Fruit fly (Drosophila melanogaster) whole organism, embryonic: ENCODE results near the gene CG43062.

ENCODE experiments used
- BtbVII ChIP-seq: fragments of 200-800 bp; sonication (Bioruptor generic); optimal IDR thresholded peaks from 3 replicates; lab custom pipeline; 2017; ENCODE audit warnings: missing biosample characterization, mild to moderate bottlenecking, missing genetic modification characterization
- CG10543 ChIP-seq: fragments of 200-800 bp; sonication (Bioruptor generic); optimal IDR thresholded peaks from 3 replicates; lab custom pipeline; 2017; ENCODE audit warnings: missing biosample characterization, mild to moderate bottlenecking, missing genetic modification characterization, moderate library complexity
- CG11085 ChIP-seq: fragments of 200-800 bp; sonication (Bioruptor generic); IDR thresholded peaks from 2 replicates; pipeline ENCODE4 v1.3.6; 2022; ENCODE audit warnings: missing biosample characterization, missing genetic modification characterization
- CG11560 ChIP-seq: fragments of 200-800 bp; sonication (Bioruptor generic); IDR thresholded peaks from 3 replicates; pipeline ENCODE4 v1.3.6; 2022; ENCODE audit warnings: missing biosample characterization, missing genetic modification characterization
- CG13123 ChIP-seq: fragments of 200-800 bp; sonication (Bioruptor generic); optimal IDR thresholded peaks from 2 replicates; lab custom pipeline; 2016; ENCODE audit warnings: missing biosample characterization, missing genetic modification characterization
- CG13624 ChIP-seq: fragments of 200-800 bp; sonication (Bioruptor generic); optimal IDR thresholded peaks from 2 replicates; lab custom pipeline; 2016; ENCODE audit warnings: missing biosample characterization, missing genetic modification characterization
- CG15073 ChIP-seq: fragments of 200-800 bp; sonication (Bioruptor generic); optimal IDR thresholded peaks from 2 replicates; lab custom pipeline; 2016; ENCODE audit warnings: missing biosample characterization, missing genetic modification characterization
- CG15696 ChIP-seq: fragments of 200-800 bp; sonication (Bioruptor generic); optimal IDR thresholded peaks from 2 replicates; lab custom pipeline; 2019; ENCODE audit warnings: missing biosample characterization, mild to moderate bottlenecking, missing genetic modification characterization, moderate library complexity
- CG17912 ChIP-seq: fragments of 200-800 bp; sonication (Bioruptor generic); optimal IDR thresholded peaks from 2 replicates; lab custom pipeline; 2018; ENCODE audit warnings: missing biosample characterization, mild to moderate bottlenecking, missing genetic modification characterization
- CG18619 ChIP-seq: fragments of 200-800 bp; sonication (Bioruptor generic); optimal IDR thresholded peaks from 3 replicates; lab custom pipeline; 2017; ENCODE audit warnings: missing biosample characterization, mild to moderate bottlenecking, missing genetic modification characterization
- CG2875 ChIP-seq: fragments of 200-800 bp; sonication (Bioruptor generic); optimal IDR thresholded peaks from 2 replicates; lab custom pipeline; 2017; ENCODE audit warnings: missing biosample characterization, mild to moderate bottlenecking, missing genetic modification characterization, missing genetic modification reagents
- CG31365 ChIP-seq: fragments of 200-800 bp; sonication (Bioruptor generic); optimal IDR thresholded peaks from 2 replicates; lab custom pipeline; 2018; ENCODE audit warnings: missing biosample characterization, mild to moderate bottlenecking, missing genetic modification characterization
- CG34422 ChIP-seq: fragments of 200-800 bp; sonication (Bioruptor generic); IDR thresholded peaks from 3 replicates; pipeline ENCODE4 v1.3.6; 2022; ENCODE audit warnings: missing biosample characterization, missing genetic modification characterization
- CG6791 ChIP-seq: fragments of 200-800 bp; sonication (Bioruptor generic); IDR thresholded peaks from 3 replicates; pipeline ENCODE4 v1.3.6; 2022; ENCODE audit warnings: missing biosample characterization, missing genetic modification characterization; ENCODE audit not compliant: partially characterized antibody
- CG9437 ChIP-seq: fragments of 200-800 bp; sonication (Bioruptor generic); optimal IDR thresholded peaks from 2 replicates; lab custom pipeline; 2018; ENCODE audit warnings: missing biosample characterization, mild to moderate bottlenecking, missing genetic modification characterization
- CG9817 ChIP-seq: fragments of 200-800 bp; sonication (Bioruptor generic); optimal IDR thresholded peaks from 2 replicates; lab custom pipeline; 2018; ENCODE audit warnings: missing biosample characterization, mild to moderate bottlenecking, missing genetic modification characterization, moderate library complexity
- CTCF ChIP-seq: fragments of 200-800 bp; sonication (Bioruptor generic); optimal IDR thresholded peaks from 2 replicates; lab custom pipeline; 2017; ENCODE audit warnings: missing biosample characterization, mild to moderate bottlenecking, missing genetic modification characterization, moderate library complexity
- D19A ChIP-seq: fragments of 200-800 bp; optimal IDR thresholded peaks from 3 replicates; lab custom pipeline; 2019; ENCODE audit warnings: missing biosample characterization, mild to moderate bottlenecking, missing genetic modification characterization, moderate library complexity
- Dad ChIP-seq: fragments of 200-800 bp; sonication (Bioruptor generic); optimal IDR thresholded peaks from 3 replicates; lab custom pipeline; 2016; ENCODE audit warnings: missing biosample characterization, missing genetic modification characterization
- Dbx ChIP-seq: fragments of 200-800 bp; sonication (Bioruptor generic); IDR thresholded peaks from 3 replicates; pipeline ENCODE4 v1.3.6; 2022; ENCODE audit warnings: missing biosample characterization, missing genetic modification characterization
- E2f1 ChIP-seq: fragments of 200-800 bp; sonication (Bioruptor generic); IDR thresholded peaks from 2 replicates; pipeline ENCODE4 v1.3.6; 2022; ENCODE audit warnings: missing biosample characterization, missing genetic modification characterization
- Fer3 ChIP-seq: fragments of 200-800 bp; sonication (Bioruptor generic); optimal IDR thresholded peaks from 2 replicates; lab custom pipeline; 2018; ENCODE audit warnings: missing biosample characterization, mild to moderate bottlenecking, missing genetic modification characterization, moderate library complexity
- NC2β ChIP-seq: fragments of 200-800 bp; sonication (Bioruptor generic); optimal IDR thresholded peaks from 2 replicates; lab custom pipeline; 2016; ENCODE audit warnings: missing biosample characterization, missing genetic modification characterization
- Six4 ChIP-seq: fragments of 200-800 bp; sonication (Bioruptor generic); optimal IDR thresholded peaks from 2 replicates; lab custom pipeline; 2016; ENCODE audit warnings: missing biosample characterization, missing genetic modification characterization
- Sox100B ChIP-seq: fragments of 200-800 bp; sonication (Bioruptor generic); optimal IDR thresholded peaks from 3 replicates; lab custom pipeline; 2018; ENCODE audit warnings: missing biosample characterization, mild to moderate bottlenecking, missing genetic modification characterization
- Sry-δ ChIP-seq: fragments of 200-800 bp; sonication (Bioruptor generic); optimal IDR thresholded peaks from 2 replicates; lab custom pipeline; 2016; ENCODE audit warnings: missing biosample characterization, missing genetic modification characterization
- Tbp ChIP-seq: fragments of >200 bp; optimal IDR thresholded peaks from 2 replicates; lab custom pipeline; 2018; ENCODE audit warnings: missing biosample characterization, missing genetic modification characterization
- Xrp1 ChIP-seq: fragments of 200-800 bp; sonication (Bioruptor generic); IDR thresholded peaks from 2 replicates; pipeline ENCODE4 v1.3.6; 2022; ENCODE audit warnings: missing biosample characterization, missing genetic modification characterization
- ap ChIP-seq: fragments of 200-800 bp; sonication (Bioruptor generic); IDR thresholded peaks from 2 replicates; pipeline ENCODE4 v1.3.6; 2022; ENCODE audit warnings: missing biosample characterization, missing genetic modification characterization
- ash1 ChIP-seq: fragments of 200-800 bp; sonication (Bioruptor generic); optimal IDR thresholded peaks from 2 replicates; lab custom pipeline; 2018; ENCODE audit warnings: missing biosample characterization, mild to moderate bottlenecking, missing genetic modification characterization
- danr ChIP-seq: fragments of 200-800 bp; sonication (Bioruptor generic); IDR thresholded peaks from 2 replicates; pipeline ENCODE4 v1.3.6; 2022; ENCODE audit warnings: missing biosample characterization, missing genetic modification characterization
- emc ChIP-seq: fragments of 200-800 bp; sonication (Bioruptor generic); optimal IDR thresholded peaks from 2 replicates; lab custom pipeline; 2016; ENCODE audit warnings: missing biosample characterization, missing genetic modification characterization
- eve ChIP-seq, 2 experiments: fragments of >200 bp; optimal IDR thresholded peaks; 2 replicates each; lab custom pipeline; 2017; ENCODE audit warnings: missing biosample characterization in 2 of 2, missing genetic modification characterization in 2 of 2
- fd96Cb ChIP-seq: fragments of 200-800 bp; sonication (Bioruptor generic); optimal IDR thresholded peaks from 2 replicates; lab custom pipeline; 2018; ENCODE audit warnings: missing biosample characterization, mild to moderate bottlenecking, missing genetic modification characterization, moderate library complexity
- fru ChIP-seq: fragments of >200 bp; optimal IDR thresholded peaks from 2 replicates; lab custom pipeline; 2017
- kni ChIP-seq: fragments of 200-800 bp; sonication (Bioruptor generic); optimal IDR thresholded peaks from 3 replicates; lab custom pipeline; 2017; ENCODE audit warnings: mild to moderate bottlenecking, missing biosample characterization, missing genetic modification reagents, missing genetic modification characterization
- knrl ChIP-seq: fragments of 200-800 bp; sonication (Bioruptor generic); IDR thresholded peaks from 3 replicates; pipeline ENCODE4 v1.3.6; 2022; ENCODE audit warnings: missing biosample characterization, missing genetic modification characterization; ENCODE audit not compliant: partially characterized antibody
- nerfin-2 ChIP-seq: fragments of 200-800 bp; sonication (Bioruptor generic); IDR thresholded peaks from 2 replicates; pipeline ENCODE4 v1.3.6; 2022; ENCODE audit warnings: missing biosample characterization, missing genetic modification characterization; ENCODE audit not compliant: partially characterized antibody
- pb ChIP-seq: fragments of 200-800 bp; sonication (Bioruptor generic); optimal IDR thresholded peaks from 3 replicates; lab custom pipeline; 2016; ENCODE audit warnings: missing biosample characterization, missing genetic modification characterization
- pzg ChIP-seq: fragments of 200-800 bp; sonication (Bioruptor generic); optimal IDR thresholded peaks from 3 replicates; lab custom pipeline; 2018; ENCODE audit warnings: missing biosample characterization, mild to moderate bottlenecking, missing genetic modification characterization, moderate library complexity
- row ChIP-seq: fragments of 200-800 bp; sonication (Bioruptor generic); IDR thresholded peaks from 3 replicates; pipeline ENCODE4 v1.3.6; 2022; ENCODE audit warnings: missing biosample characterization, missing genetic modification characterization
- run ChIP-seq: fragments of 200-800 bp; sonication (Bioruptor generic); optimal IDR thresholded peaks from 3 replicates; lab custom pipeline; 2018; ENCODE audit warnings: missing biosample characterization, mild to moderate bottlenecking, missing genetic modification characterization
- salm ChIP-seq: fragments of 200-800 bp; sonication (Bioruptor generic); optimal IDR thresholded peaks from 2 replicates; lab custom pipeline; 2018; ENCODE audit warnings: missing biosample characterization, mild to moderate bottlenecking, missing genetic modification characterization
- sens ChIP-seq: fragments of 200-800 bp; sonication (Bioruptor generic); peaks from one replicate; lab custom pipeline; 2016; ENCODE audit warnings: missing biosample characterization, missing genetic modification characterization
- so ChIP-seq: fragments of 200-800 bp; sonication (Bioruptor generic); IDR thresholded peaks from 3 replicates; pipeline ENCODE4 v1.3.6; 2022; ENCODE audit warnings: missing biosample characterization, missing genetic modification characterization
- stwl ChIP-seq: fragments of 200-800 bp; sonication (Bioruptor generic); optimal IDR thresholded peaks from 3 replicates; lab custom pipeline; 2018; ENCODE audit warnings: missing biosample characterization, mild to moderate bottlenecking, missing genetic modification characterization, moderate library complexity
- tup ChIP-seq: fragments of 200-800 bp; sonication (Bioruptor generic); optimal IDR thresholded peaks from 2 replicates; lab custom pipeline; 2016; ENCODE audit warnings: missing biosample characterization, mild to moderate bottlenecking, missing genetic modification characterization, moderate library complexity
- twi ChIP-seq: fragments of 200-800 bp; optimal IDR thresholded peaks from 2 replicates; lab custom pipeline; 2019; ENCODE audit warnings: missing biosample characterization, mild to moderate bottlenecking, missing genetic modification characterization, moderate library complexity
- vfl ChIP-seq: fragments of 200-800 bp; sonication (Bioruptor generic); optimal IDR thresholded peaks from 2 replicates; lab custom pipeline; 2016; ENCODE audit warnings: missing biosample characterization, missing genetic modification characterization
- z ChIP-seq: fragments of 200-800 bp; sonication (Bioruptor generic); IDR thresholded peaks from 3 replicates; pipeline ENCODE4 v1.3.6; 2022; ENCODE audit warnings: missing biosample characterization, missing genetic modification characterization

Gene CG43062

dm6 chr3R:11778012-11778865, 28.1 kb downstream of the CG43062 start (continued):
- TF ChIP-seq Fer3 (no peak), CG9817 (tag; lab: Kevin White, UChicago) (peak; percentile 39), z (peak; percentile 55; the same call in 2 of the 3 replicates), CG13123 (GFP tag; lab: Kevin White, UChicago) (peak; percentile 27), CG11560 (tag; lab: Robert Waterston, UW) (no peak), row (peak; percentile 94), CTCF (GFP tag; lab: Kevin White, UChicago) (no peak), twi (tag; lab: Kevin White, UChicago) (peak; percentile 43), tup (GFP tag; lab: Kevin White, UChicago) (no peak), stwl (tag; lab: Kevin White, UChicago) (no peak), CG18619 (peak; percentile 78), fd96Cb (peak; percentile 40), Dad (GFP tag; lab: Kevin White, UChicago) (peak; percentile 30), ap (GFP tag; lab: Robert Waterston, UW) (no peak), CG10543 (GFP tag; lab: Kevin White, UChicago) (peak; percentile 73), CG6791 (peak; percentile 58; the same call in 1 of the 3 replicates), run (tag; lab: Kevin White, UChicago) (no peak), CG34422 (GFP tag; lab: Robert Waterston, UW) (peak; percentile 84; the same call in 2 of the 3 replicates), NC2β (GFP tag; lab: Kevin White, UChicago) (peak; percentile 59), D19A (tag; lab: Kevin White, UChicago) (peak; percentile 41), nerfin-2 (GFP tag; lab: Robert Waterston, UW) (peak; percentile 53; the same call in 1 of the 2 replicates), Tbp (no peak), emc (GFP tag; lab: Kevin White, UChicago) (no peak), pb (GFP tag; lab: Kevin White, UChicago) (no peak), danr (GFP tag; lab: Robert Waterston, UW) (peak; percentile 48), CG2875 (peak; percentile 23), CG15073 (GFP tag; lab: Kevin White, UChicago) (peak; percentile 33), ash1 (no peak), CG13624 (GFP tag; lab: Kevin White, UChicago) (peak; percentile 52), pzg (GFP tag; lab: Kevin White, UChicago) (peak; percentile 2), BtbVII (GFP tag; lab: Kevin White, UChicago) (peak; percentile 61), salm (tag; lab: Kevin White, UChicago) (no peak), knrl (GFP tag; lab: Robert Waterston, UW) (peak; percentile 31; the same call in 1 of the 3 replicates), kni (GFP tag; lab: Kevin White, UChicago) (peak; percentile 97), CG9437 (GFP tag; lab: Kevin White, UChicago) (peak; percentile 82), Sox100B (GFP tag; lab: Kevin White, UChicago) (peak; percentile 90), eve (GFP tag; optimal IDR thresholded peaks at IDR 0.05; lab: Kevin White, UChicago) (peak in 1 of 2 experiments; percentile 94), Dbx (GFP tag; lab: Robert Waterston, UW) (peak; percentile 59; the same call in 2 of the 3 replicates), Xrp1 (GFP tag; lab: Robert Waterston, UW) (peak; percentile 36; the same call in 1 of the 2 replicates), CG31365 (tag; lab: Kevin White, UChicago) (no peak), E2f1 (GFP tag; lab: Robert Waterston, UW) (0 out of 2 replicates have a peak, but pooled peaks have one; percentile 27), fru (no peak), so (GFP tag; lab: Robert Waterston, UW) (no peak), sens (GFP tag; lab: Kevin White, UChicago) (peak; percentile 94), vfl (GFP tag; lab: Kevin White, UChicago) (peak; percentile 16), CG17912 (GFP tag; lab: Kevin White, UChicago) (no peak), CG11085 (0 out of 2 replicates have a peak, but pooled peaks have one; percentile 15), Sry-δ (GFP tag; lab: Kevin White, UChicago) (no peak), CG15696 (tag; lab: Kevin White, UChicago) (peak; percentile 71), Six4 (GFP tag; lab: Kevin White, UChicago) (peak; percentile 61)
